Fruit fly (Drosophila melanogaster): Measurements from ENCODE around the gene Gug.

Gug gene

DNA sequence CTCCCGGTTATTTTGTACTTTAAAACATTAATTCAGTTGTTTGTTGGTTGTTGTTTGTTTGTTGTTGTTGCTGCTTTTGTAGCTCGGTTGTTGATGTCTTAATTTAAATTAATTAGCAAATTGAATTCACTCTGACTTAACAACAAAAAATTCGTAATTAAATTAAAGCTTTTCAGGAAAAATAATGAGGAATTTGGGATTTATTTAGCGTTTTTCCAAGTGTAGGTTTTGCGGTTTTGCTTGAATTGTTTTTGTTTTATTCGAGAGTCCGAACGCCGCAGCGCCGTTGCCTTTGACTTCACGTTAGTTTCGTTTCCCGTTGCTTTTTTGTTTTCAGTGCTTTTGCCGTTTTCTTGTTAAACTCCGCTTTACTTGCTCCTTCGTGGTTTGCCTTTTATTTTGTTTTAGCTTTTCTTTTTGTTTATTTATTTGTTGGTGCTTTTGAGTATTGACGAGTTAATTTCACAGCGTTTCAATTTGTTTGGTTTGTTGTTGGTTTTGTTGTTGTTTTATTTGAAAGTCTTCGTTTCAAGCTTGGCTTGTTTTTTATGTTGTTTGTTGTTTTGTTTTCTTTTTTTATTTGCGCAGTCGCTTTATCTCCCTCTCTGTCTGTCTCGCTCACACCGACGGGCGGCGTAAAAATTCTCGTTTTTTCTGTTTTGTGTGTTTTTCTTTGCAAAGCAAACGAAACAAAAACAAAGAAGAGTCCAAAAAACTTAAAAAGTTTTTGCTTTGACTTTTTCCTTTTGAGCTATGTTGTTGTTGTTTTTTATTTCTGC, 8.8 kb upstream of the Gug start (continued):
- TF ChIP-seq CG17568 (GFP tag; optimal IDR thresholded peaks at IDR 0.05) (peak; percentile 32), Ssrp (tag; optimal IDR thresholded peaks at IDR 0.05) (peak; percentile 45), CG31441 (GFP tag; IDR thresholded peaks at IDR 0.05) (no peak), Hmr (GFP tag; optimal IDR thresholded peaks at IDR 0.05) (no peak), Dref (GFP tag; IDR thresholded peaks at IDR 0.05) (no peak), CG17612 (GFP tag; IDR thresholded peaks at IDR 0.05) (no peak), mld (GFP tag; IDR thresholded peaks at IDR 0.05; ENCODE audit: partially characterized antibody) (no peak), Hr51 (GFP tag; optimal IDR thresholded peaks at IDR 0.05) (peak; percentile 12 to 63), ac (GFP tag; optimal IDR thresholded peaks at IDR 0.05) (no peak), Dip3 (GFP tag; optimal IDR thresholded peaks at IDR 0.05) (peak; percentile 11), pros (GFP tag; optimal IDR thresholded peaks at IDR 0.05) (peak; percentile 5), pnt (GFP tag; optimal IDR thresholded peaks at IDR 0.05) (peak; percentile 24), CG12391 (tag; optimal IDR thresholded peaks at IDR 0.05) (peak; percentile 41), CG10979 (tag; optimal IDR thresholded peaks at IDR 0.05) (peak; percentile 20), ara (GFP tag; IDR thresholded peaks at IDR 0.05) (peak; percentile 16; the same call in 1 of the 2 replicates), CG9437 (GFP tag; optimal IDR thresholded peaks at IDR 0.05) (peak; percentile 20), zf30C (GFP tag; optimal IDR thresholded peaks at IDR 0.05) (peak; percentile 52), CG14710 (tag; optimal IDR thresholded peaks at IDR 0.05) (peak; percentile 1), CG17829 (tag; optimal IDR thresholded peaks at IDR 0.05) (no peak), CG7963 (GFP tag; IDR thresholded peaks at IDR 0.05; ENCODE audit: partially characterized antibody) (no peak), en (GFP tag; optimal IDR thresholded peaks at IDR 0.05) (peak; percentile 10), Ada2b (GFP tag; IDR thresholded peaks at IDR 0.05) (peak; percentile 60), nom (GFP tag; optimal IDR thresholded peaks at IDR 0.05) (peak; percentile 99), CG30403 (GFP tag; optimal IDR thresholded peaks at IDR 0.05) (peak; percentile 68), caup (GFP tag; optimal IDR thresholded peaks at IDR 0.05; ENCODE audit: severe bottlenecking) (peak; percentile 9), run (tag; optimal IDR thresholded peaks at IDR 0.05) (no peak), Ets97D (GFP tag; optimal IDR thresholded peaks at IDR 0.05) (peak; percentile 6), onecut (GFP tag; IDR thresholded peaks at IDR 0.05) (no peak), CG15269 (tag; optimal IDR thresholded peaks at IDR 0.05) (peak; percentile 60), ci (GFP tag; IDR thresholded peaks at IDR 0.05) (peak; percentile 18; the same call in 1 of the 3 replicates), Pdp1 (GFP tag; optimal IDR thresholded peaks at IDR 0.05) (peak in 1 of 2 experiments; percentile 30), bab2 (GFP tag; optimal IDR thresholded peaks at IDR 0.05) (peak; percentile 10), CG1792 (GFP tag; optimal IDR thresholded peaks at IDR 0.05) (peak; percentile 62), CG12744 (GFP tag; optimal IDR thresholded peaks at IDR 0.05) (peak; percentile 30), hbn (GFP tag; IDR thresholded peaks at IDR 0.05; ENCODE audit: partially characterized antibody) (no peak), NC2α (GFP tag; optimal IDR thresholded peaks at IDR 0.05) (no peak), grau (tag; optimal IDR thresholded peaks at IDR 0.05) (peak; percentile 50), CG12104 (GFP tag; optimal IDR thresholded peaks at IDR 0.05) (peak; percentile 19), E2f2 (GFP tag; IDR thresholded peaks at IDR 0.05) (peak; percentile 7; the same call in 1 of the 2 replicates), Trl (optimal IDR thresholded peaks at IDR 0.05) (no peak), Trl (GFP tag; optimal IDR thresholded peaks at IDR 0.05) (peak; percentile 28), pb (GFP tag; optimal IDR thresholded peaks at IDR 0.05) (peak; percentile 26), Bteb2 (GFP tag; optimal IDR thresholded peaks at IDR 0.05) (peak; percentile 31), CG11696 (GFP tag; IDR thresholded peaks at IDR 0.05) (no peak), dm (GFP tag; optimal IDR thresholded peaks at IDR 0.05) (peak; percentile 3), Fer1 (GFP tag; optimal IDR thresholded peaks at IDR 0.05) (peak; percentile 17), tgo (GFP tag; IDR thresholded peaks at IDR 0.05) (no peak), Ptx1 (GFP tag; IDR thresholded peaks at IDR 0.05) (no peak), Six4 (GFP tag; optimal IDR thresholded peaks at IDR 0.05) (no peak)

All from whole organism, embryonic.